Fruit fly (Drosophila melanogaster): Measurements from ENCODE around the gene CG9962.

Gene CG9962

DNA sequence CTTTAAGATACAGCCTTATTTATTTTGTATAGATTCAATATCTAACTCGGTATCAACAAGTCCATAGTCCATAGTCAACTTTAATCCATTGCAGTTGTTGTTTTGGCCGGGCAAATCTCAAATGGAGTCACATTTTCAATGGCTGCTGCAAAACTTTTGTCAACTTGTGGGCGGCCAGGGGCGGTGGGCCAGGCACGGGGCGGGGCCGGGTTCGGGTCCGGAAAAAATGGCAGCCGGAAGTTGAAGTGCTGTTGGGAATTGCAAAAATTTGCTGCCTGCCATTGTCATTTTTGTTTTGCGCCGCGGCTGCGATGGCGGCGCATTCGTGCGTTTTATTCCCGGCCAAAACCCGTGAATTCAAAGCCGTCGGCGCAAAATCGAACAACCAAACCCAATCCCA lies 23.6 kb downstream of the CG9962 start:
- TF ChIP-seq fd96Ca (GFP tag; IDR thresholded peaks at IDR 0.05), result no peak

DNA sequence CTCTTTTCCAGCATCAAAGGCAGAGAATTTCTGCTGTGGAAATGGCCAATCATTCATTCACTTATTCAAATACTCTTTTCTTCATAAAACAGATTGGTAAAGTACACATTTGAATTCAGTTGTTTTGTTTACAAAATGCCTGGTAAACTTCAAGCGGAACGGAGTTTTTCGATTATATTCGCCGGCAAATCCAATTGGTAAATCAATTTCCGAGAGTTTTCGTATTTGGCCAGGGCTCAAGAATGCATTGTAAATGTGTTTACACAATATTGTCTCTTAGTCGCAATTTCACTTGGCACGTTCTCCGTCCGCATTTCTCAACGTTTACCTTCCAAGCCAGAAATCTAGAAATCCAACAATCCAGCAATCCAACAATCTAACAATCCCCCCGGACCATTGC lies 27.6 kb downstream of the CG9962 start, which contains the start of gene CG43403:
CG43403 (plus strand) TSS at position 301 of the 400 bp plus-strand sequence.
- no peak for TF ChIP-seq CG10348 (GFP tag; IDR thresholded peaks at IDR 0.05)
- no peak for TF ChIP-seq CG15710 (tag; optimal IDR thresholded peaks at IDR 0.05)
- no peak for TF ChIP-seq CG34367 (tag; optimal IDR thresholded peaks at IDR 0.05)
- no peak for TF ChIP-seq CG14655 (GFP tag; optimal IDR thresholded peaks at IDR 0.05)
- no peak for TF ChIP-seq CG8301 (tag; optimal IDR thresholded peaks at IDR 0.05)
- TF ChIP-seq Pif1B (GFP tag; optimal IDR thresholded peaks at IDR 0.05), result no peak
- TF ChIP-seq CG17806 (tag; optimal IDR thresholded peaks at IDR 0.05), result no peak
- TF ChIP-seq D1 (tag; optimal IDR thresholded peaks at IDR 0.05), result no peak
- no peak for TF ChIP-seq CG8159 (tag; optimal IDR thresholded peaks at IDR 0.05)
- TF ChIP-seq gl (tag; optimal IDR thresholded peaks at IDR 0.05), result no peak
- TF ChIP-seq CG32121 (GFP tag; IDR thresholded peaks at IDR 0.05), result no peak
- TF ChIP-seq Ets98B (GFP tag; IDR thresholded peaks at IDR 0.05), result no peak
- TF ChIP-seq CG9948 (tag; optimal IDR thresholded peaks at IDR 0.05), result no peak
- TF ChIP-seq CG13204 (GFP tag; optimal IDR thresholded peaks at IDR 0.05), result no peak
- TF ChIP-seq fd96Ca (GFP tag; IDR thresholded peaks at IDR 0.05), result no peak
- no peak for TF ChIP-seq rn (GFP tag; IDR thresholded peaks at IDR 0.05)
- TF ChIP-seq Pif1A (GFP tag; optimal IDR thresholded peaks at IDR 0.05), result no peak
- no peak for TF ChIP-seq Snoo (tag; optimal IDR thresholded peaks at IDR 0.05)
- TF ChIP-seq CG12605 (GFP tag; IDR thresholded peaks at IDR 0.05), result no peak
- TF ChIP-seq CG4496 (GFP tag; IDR thresholded peaks at IDR 0.05), result no peak

DNA sequence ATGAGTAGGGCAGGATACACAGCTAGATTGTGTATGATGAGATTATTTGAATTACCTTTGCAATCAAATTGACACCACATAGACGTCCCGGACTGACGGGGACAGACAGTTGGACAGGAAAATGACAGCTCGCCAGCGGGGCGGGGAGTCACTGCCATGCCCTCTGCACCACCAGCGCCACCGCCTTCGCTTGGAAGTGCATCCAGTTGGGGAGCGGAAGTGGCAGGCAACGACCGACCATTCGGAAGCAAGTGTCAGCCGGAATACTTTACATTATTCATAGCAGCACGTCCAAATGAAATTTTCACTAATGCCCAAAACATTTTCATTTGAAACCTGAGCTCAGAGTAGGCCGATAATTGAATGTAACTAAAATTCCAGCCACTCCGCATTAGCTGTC lies 37.8 kb downstream of the CG9962 start, which contains the start of gene CG15395:
CG15395 (plus strand) TSS at position 301 of the 400 bp plus-strand sequence.
- TF ChIP-seq CG32121 (GFP tag; IDR thresholded peaks at IDR 0.05) (no peak), CG9948 (tag; optimal IDR thresholded peaks at IDR 0.05) (no peak)

- TF ChIP-seq CG8159 (tag; optimal IDR thresholded peaks at IDR 0.05), result peak; percentile 35
- TF ChIP-seq Ets98B (GFP tag; IDR thresholded peaks at IDR 0.05), result no peak
- no peak for TF ChIP-seq CG15710 (tag; optimal IDR thresholded peaks at IDR 0.05)
- no peak for TF ChIP-seq CG34367 (tag; optimal IDR thresholded peaks at IDR 0.05)
Observed at dm6 chr2L:2606725-2607124, 40.8 kb downstream of the CG9962 start.

Data from whole organism, pupa.